Fruit fly (Drosophila melanogaster) whole organism, wandering third instar larva: ENCODE measurements around the gene CG1695.

ENCODE experiments used
- CG32264 ChIP-seq: fragments of 200-800 bp; sonication (Bioruptor generic); optimal IDR thresholded peaks from 2 replicates; lab custom pipeline; 2016; ENCODE audit warnings: missing biosample characterization, missing genetic modification characterization
- CG9705 ChIP-seq: fragments of 200-800 bp; sonication (Bioruptor generic); optimal IDR thresholded peaks from 2 replicates; lab custom pipeline; 2018; ENCODE audit warnings: missing biosample characterization, mild to moderate bottlenecking, missing genetic modification characterization
- Dif ChIP-seq: fragments of 200-275, 200-300 bp; sonication (Bioruptor generic); optimal IDR thresholded peaks from 2 replicates; lab custom pipeline; 2018; ENCODE audit warnings: missing biosample characterization, missing genetic modification characterization; ENCODE audit not compliant: partially characterized antibody
- GATAd ChIP-seq: sonication (Bioruptor generic); optimal IDR thresholded peaks from 2 replicates; lab custom pipeline; 2016; ENCODE audit warnings: missing biosample characterization, missing genetic modification characterization
- HLH106 ChIP-seq: fragments of 200-800 bp; optimal IDR thresholded peaks from 3 replicates; lab custom pipeline; 2019; ENCODE audit warnings: missing biosample characterization, mild to moderate bottlenecking, missing genetic modification characterization, moderate library complexity
- Hnf4 ChIP-seq: fragments of 200-800 bp; sonication (Bioruptor generic); optimal IDR thresholded peaks from 2 replicates; lab custom pipeline; 2016; ENCODE audit warnings: missing biosample characterization, mild to moderate bottlenecking, missing genetic modification characterization
- Jra ChIP-seq: sonication (Bioruptor generic); optimal IDR thresholded peaks from 2 replicates; lab custom pipeline; 2016; ENCODE audit warnings: missing biosample characterization, missing genetic modification characterization
- Mio ChIP-seq: sonication (Bioruptor generic); optimal IDR thresholded peaks from 2 replicates; lab custom pipeline; 2016; ENCODE audit warnings: missing biosample characterization, missing genetic modification characterization
- Myc ChIP-seq: fragments of >200 bp; optimal IDR thresholded peaks from 2 replicates; lab custom pipeline; 2017
- N ChIP-seq: fragments of >200 bp; optimal IDR thresholded peaks from 2 replicates; lab custom pipeline; 2018; ENCODE audit warnings: missing biosample characterization, missing external identifiers, missing genetic modification characterization
- OdsH ChIP-seq: fragments of 200-800 bp; sonication (Bioruptor generic); optimal IDR thresholded peaks from 2 replicates; lab custom pipeline; 2016; ENCODE audit warnings: missing biosample characterization, mild to moderate bottlenecking, missing genetic modification characterization
- Rel ChIP-seq, 2 experiments: fragments of 200-800 bp; sonication (Bioruptor generic) in 1 of 2; optimal IDR thresholded peaks; 2 replicates in 1 of 2; 3 replicates in 1 of 2; lab custom pipeline; 2016 to 2019; ENCODE audit warnings: mild to moderate bottlenecking in 2 of 2, missing biosample characterization in 2 of 2, missing genetic modification characterization in 2 of 2, moderate library complexity in 1 of 2
- Sp1 ChIP-seq: fragments of 200-800 bp; sonication (Bioruptor generic); optimal IDR thresholded peaks from 3 replicates; lab custom pipeline; 2019; ENCODE audit warnings: missing biosample characterization, mild to moderate bottlenecking, missing genetic modification characterization, moderate library complexity
- Vsx2 ChIP-seq: fragments of 200-300, 225-300 bp; sonication (Bioruptor generic); optimal IDR thresholded peaks from 2 replicates; lab custom pipeline; 2018; ENCODE audit warnings: missing biosample characterization, missing genetic modification characterization; ENCODE audit not compliant: partially characterized antibody
- br ChIP-seq: fragments of 200-800 bp; sonication (Bioruptor generic); optimal IDR thresholded peaks from 2 replicates; lab custom pipeline; 2016; ENCODE audit warnings: missing biosample characterization, missing genetic modification characterization
- brk ChIP-seq: fragments of 200-800 bp; sonication (Bioruptor generic); optimal IDR thresholded peaks from 2 replicates; lab custom pipeline; 2016; ENCODE audit warnings: missing biosample characterization, mild to moderate bottlenecking, missing genetic modification characterization
- dl ChIP-seq, 2 experiments: fragments of 175-275, 200-275 bp in 1 of 2; fragments of 200-275 bp in 1 of 2; sonication (Bioruptor generic); optimal IDR thresholded peaks; lab custom pipeline; 2018; ENCODE audit warnings: mild to moderate bottlenecking in 2 of 2, missing biosample characterization in 2 of 2, missing genetic modification characterization in 2 of 2, moderate library complexity in 2 of 2; ENCODE audit not compliant: partially characterized antibody in 2 of 2, insufficient read depth in 1 of 2
- dmrt93B ChIP-seq: fragments of 200-800 bp; sonication (Bioruptor generic); optimal IDR thresholded peaks from 2 replicates; lab custom pipeline; 2018; ENCODE audit warnings: missing biosample characterization, mild to moderate bottlenecking, missing genetic modification characterization
- dsf ChIP-seq: sonication (Bioruptor generic); optimal IDR thresholded peaks from 2 replicates; lab custom pipeline; 2016; ENCODE audit warnings: missing biosample characterization, missing genetic modification characterization, borderline replicate concordance
- ey ChIP-seq: fragments of 200-800 bp; sonication (Bioruptor generic); optimal IDR thresholded peaks from 2 replicates; lab custom pipeline; 2016; ENCODE audit warnings: missing biosample characterization, missing genetic modification characterization
- foxo ChIP-seq, 2 experiments: fragments of 200-800 bp; sonication (Bioruptor generic); optimal IDR thresholded peaks; 2 replicates in 1 of 2; 3 replicates in 1 of 2; lab custom pipeline; 2016 to 2017; ENCODE audit warnings: missing biosample characterization in 2 of 2, missing genetic modification characterization in 2 of 2
- fru ChIP-seq: fragments of 200-800 bp; sonication (Bioruptor generic); optimal IDR thresholded peaks from 3 replicates; lab custom pipeline; 2016; ENCODE audit warnings: missing biosample characterization, mild to moderate bottlenecking, missing genetic modification characterization
- h ChIP-seq: fragments of 200-800 bp; sonication (Bioruptor generic); optimal IDR thresholded peaks from 3 replicates; lab custom pipeline; 2016; ENCODE audit warnings: missing biosample characterization, mild to moderate bottlenecking, missing genetic modification characterization
- jim ChIP-seq: fragments of 175-275, 200-325 bp; sonication (Bioruptor generic); optimal IDR thresholded peaks from 2 replicates; lab custom pipeline; 2016; ENCODE audit warnings: missing biosample characterization, mild to moderate bottlenecking, missing genetic modification characterization
- pan ChIP-seq: fragments of >200 bp; optimal IDR thresholded peaks from 2 replicates; lab custom pipeline; 2017
- rgr ChIP-seq: fragments of 200-800 bp; sonication (Bioruptor generic); optimal IDR thresholded peaks from 3 replicates; lab custom pipeline; 2016; ENCODE audit warnings: missing biosample characterization, mild to moderate bottlenecking, missing genetic modification characterization
- tai ChIP-seq: sonication (Bioruptor generic); optimal IDR thresholded peaks from 2 replicates; lab custom pipeline; 2016; ENCODE audit warnings: missing biosample characterization, missing genetic modification characterization
- usp ChIP-seq: fragments of >200 bp; optimal IDR thresholded peaks from 2 replicates; lab custom pipeline; 2017; ENCODE audit warnings: missing biosample characterization, missing genetic modification characterization
- woc ChIP-seq: sonication (Bioruptor generic); optimal IDR thresholded peaks from 2 replicates; lab custom pipeline; 2016; ENCODE audit warnings: missing biosample characterization, mild to moderate bottlenecking, missing genetic modification characterization

Gene CG1695

dm6 chrX:20433345-20434332 is at the start of gene CG1695:
Gene CG1695 (plus strand): TSS chrX:20433950.
- TF ChIP-seq woc (GFP tag; lab: Kevin White, UChicago) (peak; percentile 10), N (GFP tag; lab: Kevin White, UChicago) (peak; percentile 26), HLH106 (tag; lab: Kevin White, UChicago) (peak; percentile 35), usp (GFP tag; lab: Kevin White, UChicago) (no peak)

- TF ChIP-seq OdsH (GFP tag; lab: Kevin White, UChicago) = no peak
- TF ChIP-seq woc (GFP tag; lab: Kevin White, UChicago) = no peak
- no peak for TF ChIP-seq pan (lab: Kevin White, UChicago)
These were observed 47.9 kb upstream of the CG1695 start for dm6 chrX:20385865-20386264.

- no peak for TF ChIP-seq dmrt93B
- TF ChIP-seq ey (GFP tag; lab: Kevin White, UChicago) = no peak
- TF ChIP-seq h (GFP tag; lab: Kevin White, UChicago) = no peak
- no peak for TF ChIP-seq brk (GFP tag; lab: Kevin White, UChicago)
- no peak for TF ChIP-seq CG32264 (GFP tag; lab: Kevin White, UChicago)
- TF ChIP-seq CG9705 (GFP tag; lab: Kevin White, UChicago) = no peak
- TF ChIP-seq, all 38 proteins: peak for 0
These were observed 44.1 kb upstream of the CG1695 start for dm6 chrX:20389633-20390032.

dm6 chrX:20390706-20391105 is 43.0 kb upstream of the CG1695 start, which contains the start of gene jb:
Gene jb (minus strand): TSS chrX:20390806.
- no peak for TF ChIP-seq foxo (GFP tag; optimal IDR thresholded peaks at IDR 0.05; lab: Kevin White, UChicago)
- no peak for TF ChIP-seq OdsH (GFP tag; lab: Kevin White, UChicago)
- TF ChIP-seq ey (GFP tag; lab: Kevin White, UChicago) = no peak
- TF ChIP-seq Jra (GFP tag; lab: Kevin White, UChicago) = no peak
- TF ChIP-seq Mio (GFP tag; lab: Kevin White, UChicago) = no peak
- no peak for TF ChIP-seq GATAd
- TF ChIP-seq br = no peak
- no peak for TF ChIP-seq woc (GFP tag; lab: Kevin White, UChicago)
- no peak for TF ChIP-seq Dif
- TF ChIP-seq usp (GFP tag; lab: Kevin White, UChicago) = no peak
- TF ChIP-seq Vsx2 = no peak
- no peak for TF ChIP-seq rgr
- TF ChIP-seq, all 38 proteins: peak for 0

dm6 chrX:20391230-20391629 is 42.5 kb upstream of the CG1695 start:
- peak; percentile 37 for TF ChIP-seq Myc (lab: Kevin White, UChicago)
- no peak for TF ChIP-seq tai
- TF ChIP-seq dl (GFP tag; optimal IDR thresholded peaks at IDR 0.05; lab: Kevin White, UChicago; ENCODE audit: insufficient read depth in 1 of 2, partially characterized antibody in 2 of 2) = no peak
- no peak for TF ChIP-seq ey (GFP tag; lab: Kevin White, UChicago)
- TF ChIP-seq Sp1 (GFP tag; lab: Kevin White, UChicago) = no peak

dm6 chrX:20393580-20393979 is 40.2 kb upstream of the CG1695 start, which contains the start of gene Syx16:
Gene Syx16 (minus strand): TSS chrX:20393751.
- TF ChIP-seq woc (GFP tag; lab: Kevin White, UChicago) = no peak
- no peak for TF ChIP-seq N (GFP tag; lab: Kevin White, UChicago)
- no peak for TF ChIP-seq dsf
- no peak for TF ChIP-seq fru (GFP tag; lab: Kevin White, UChicago)
- TF ChIP-seq GATAd = no peak
- TF ChIP-seq Hnf4 (GFP tag; lab: Kevin White, UChicago) = no peak
- TF ChIP-seq jim (GFP tag; lab: Kevin White, UChicago) = no peak
- TF ChIP-seq Rel (GFP tag; optimal IDR thresholded peaks at IDR 0.05; lab: Kevin White, UChicago) = no peak
- no peak for TF ChIP-seq Rel (tag; optimal IDR thresholded peaks at IDR 0.05; lab: Kevin White, UChicago)
- TF ChIP-seq Myc (lab: Kevin White, UChicago) = no peak
- TF ChIP-seq CG9705 (GFP tag; lab: Kevin White, UChicago) = no peak
- no peak for TF ChIP-seq HLH106 (tag; lab: Kevin White, UChicago)
- TF ChIP-seq pan (lab: Kevin White, UChicago) = no peak
- no peak for TF ChIP-seq h (GFP tag; lab: Kevin White, UChicago)
- no peak for TF ChIP-seq CG32264 (GFP tag; lab: Kevin White, UChicago)
